Worm (Caenorhabditis elegans): Measurements from ENCODE around the gene spig-5.

Gene spig-5

DNA sequence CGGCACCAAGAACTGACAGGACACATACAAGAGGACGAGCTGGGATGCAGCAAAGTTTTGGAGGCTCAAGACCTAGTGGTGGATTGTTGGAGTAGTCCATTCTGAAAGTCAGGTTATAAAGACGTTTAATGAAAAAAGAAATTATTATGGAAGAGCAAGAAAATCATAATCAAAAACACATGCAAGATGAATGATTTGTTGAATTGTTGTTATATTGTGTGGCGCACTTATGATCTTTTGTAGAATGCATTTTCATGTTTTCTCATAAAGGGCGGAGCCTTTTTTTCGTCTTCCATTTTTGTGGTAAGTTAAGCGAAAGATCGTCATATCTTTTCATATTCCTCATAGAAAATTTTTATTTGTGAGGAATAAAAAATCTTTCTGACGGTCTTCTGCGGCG is 8.3 kb downstream of the spig-5 start, which contains the start of gene F47B8.2:
F47B8.2 (minus strand) TSS at position 101 of the 400 bp plus-strand sequence.
- TF ChIP-seq scrt-1 (GFP tag; IDR thresholded peaks at IDR 0.05), result no peak
- TF ChIP-seq tbx-11 (GFP tag; IDR thresholded peaks at IDR 0.05), result no peak
- no peak for TF ChIP-seq hnd-1 (tag; optimal IDR thresholded peaks at IDR 0.05)

DNA sequence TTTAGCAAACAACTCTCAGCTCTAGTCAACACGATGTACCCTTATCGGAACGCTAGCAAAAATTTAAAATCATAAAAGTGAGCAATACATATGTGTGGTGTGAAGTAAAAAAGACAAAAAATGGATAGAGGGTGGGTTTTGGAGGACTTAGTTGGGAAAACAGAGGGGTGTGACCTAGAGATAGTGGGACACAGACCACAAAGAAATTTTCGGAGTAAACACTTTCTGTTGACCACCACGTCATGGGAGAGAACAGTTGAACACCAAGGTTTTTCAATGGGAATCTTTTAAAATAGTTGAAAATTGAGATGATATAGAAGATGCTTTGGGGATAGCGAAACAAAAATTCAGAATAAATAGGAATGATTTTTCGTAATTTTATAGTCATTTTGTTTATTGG is 8.9 kb downstream of the spig-5 start:
- no peak for TF ChIP-seq ets-7 (tag; optimal IDR thresholded peaks at IDR 0.05)
- TF ChIP-seq tra-4 (tag; optimal IDR thresholded peaks at IDR 0.05), result no peak
- no peak for TF ChIP-seq B0310.2 (tag; optimal IDR thresholded peaks at IDR 0.05)
- no peak for TF ChIP-seq ceh-13 (GFP tag; optimal IDR thresholded peaks at IDR 0.05)
- no peak for TF ChIP-seq pes-1 (GFP tag; IDR thresholded peaks at IDR 0.05)
- no peak for TF ChIP-seq F13C5.2 (tag; optimal IDR thresholded peaks at IDR 0.05)
- no peak for TF ChIP-seq ama-1 (optimal IDR thresholded peaks at IDR 0.05)
- TF ChIP-seq tbx-37 (GFP tag; conservative IDR thresholded peaks at IDR 0.05), result no peak
- no peak for TF ChIP-seq hmg-4 (GFP tag; optimal IDR thresholded peaks at IDR 0.05)
- TF ChIP-seq aly-1 (tag; optimal IDR thresholded peaks at IDR 0.05), result no peak
- TF ChIP-seq sea-1 (GFP tag; conservative IDR thresholded peaks at IDR 0.05), result no peak
- no peak for TF ChIP-seq tbx-11 (GFP tag; IDR thresholded peaks at IDR 0.05)
- TF ChIP-seq hmbx-1 (tag; optimal IDR thresholded peaks at IDR 0.05), result no peak
- TF ChIP-seq flt-1 (GFP tag; IDR thresholded peaks at IDR 0.05), result no peak
- TF ChIP-seq hnd-1 (tag; optimal IDR thresholded peaks at IDR 0.05), result no peak
- TF ChIP-seq ceh-36 (tag; optimal IDR thresholded peaks at IDR 0.05), result no peak
- no peak for TF ChIP-seq scrt-1 (GFP tag; IDR thresholded peaks at IDR 0.05)

DNA sequence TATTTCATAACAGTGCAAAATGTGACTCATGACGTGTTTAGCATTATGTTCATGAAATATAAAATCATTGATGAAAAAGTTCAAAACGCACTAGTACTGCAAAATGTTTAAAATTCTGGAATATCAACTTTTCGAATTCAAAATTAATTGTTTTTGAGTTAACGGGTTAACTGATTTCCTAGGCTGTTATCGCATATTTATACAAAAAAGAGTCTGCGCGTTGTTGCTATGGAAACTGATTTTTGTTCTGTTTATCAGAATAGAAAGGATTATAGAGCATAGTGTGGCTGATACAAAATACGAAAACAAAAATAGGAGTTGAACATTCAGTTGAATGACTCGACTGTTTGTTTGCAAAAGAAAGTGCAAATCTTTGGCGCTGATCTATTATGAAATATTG is 9.4 kb downstream of the spig-5 start:
- TF ChIP-seq ets-7 (tag; optimal IDR thresholded peaks at IDR 0.05) (no peak), aly-1 (tag; optimal IDR thresholded peaks at IDR 0.05) (no peak), hmbx-1 (tag; optimal IDR thresholded peaks at IDR 0.05) (no peak), F13C5.2 (tag; optimal IDR thresholded peaks at IDR 0.05) (no peak), scrt-1 (GFP tag; IDR thresholded peaks at IDR 0.05) (no peak), tbx-37 (GFP tag; conservative IDR thresholded peaks at IDR 0.05) (no peak), hnd-1 (tag; optimal IDR thresholded peaks at IDR 0.05) (no peak), flt-1 (GFP tag; IDR thresholded peaks at IDR 0.05) (no peak), ceh-13 (GFP tag; optimal IDR thresholded peaks at IDR 0.05) (no peak), tra-4 (tag; optimal IDR thresholded peaks at IDR 0.05) (no peak), B0310.2 (tag; optimal IDR thresholded peaks at IDR 0.05) (no peak), pes-1 (GFP tag; IDR thresholded peaks at IDR 0.05) (no peak), tbx-11 (GFP tag; IDR thresholded peaks at IDR 0.05) (no peak), ceh-36 (tag; optimal IDR thresholded peaks at IDR 0.05) (no peak), hmg-4 (GFP tag; optimal IDR thresholded peaks at IDR 0.05) (no peak), ama-1 (optimal IDR thresholded peaks at IDR 0.05) (no peak), sea-1 (GFP tag; conservative IDR thresholded peaks at IDR 0.05) (no peak)

DNA sequence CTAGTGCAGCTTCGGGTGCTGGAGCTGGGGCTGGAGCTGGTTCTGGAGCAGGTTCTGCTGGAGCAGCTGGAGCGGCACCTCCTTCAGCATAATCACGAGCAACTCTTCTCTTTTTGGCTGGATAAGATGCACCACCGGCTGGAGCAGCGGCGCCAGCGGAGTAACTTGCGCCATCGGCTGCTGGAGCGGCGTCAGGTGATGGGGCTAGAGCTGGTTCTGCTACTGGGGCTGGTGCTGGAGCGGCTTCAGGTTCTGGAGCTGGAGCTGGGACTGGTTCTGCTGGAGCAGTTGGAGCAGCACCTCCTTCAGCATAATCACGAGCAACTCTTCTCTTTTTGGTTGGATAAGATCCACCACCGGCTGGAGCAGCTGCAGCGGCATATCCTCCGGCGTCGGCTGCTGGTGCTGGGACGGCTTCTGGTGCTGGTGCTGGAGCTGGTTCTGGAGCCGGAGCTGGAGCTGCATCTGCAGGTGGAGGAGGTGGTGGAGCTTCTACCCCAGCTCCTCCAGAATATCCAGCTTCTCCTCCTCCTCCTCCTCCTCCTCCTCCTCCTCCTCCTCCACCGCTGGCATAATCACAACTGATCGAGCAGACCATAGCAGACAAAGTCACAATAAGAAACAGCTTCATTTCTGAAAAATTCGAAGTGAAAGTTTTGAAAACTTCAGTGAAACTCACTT is 11.0 kb downstream of the spig-5 start, which contains the start of gene F47B8.13:
F47B8.13 (minus strand) TSS at position 631 of the 681 bp plus-strand sequence.
- TF ChIP-seq aly-1 (tag; optimal IDR thresholded peaks at IDR 0.05), result peak; percentile 55
- no peak for TF ChIP-seq ceh-13 (GFP tag; optimal IDR thresholded peaks at IDR 0.05)
- TF ChIP-seq hnd-1 (tag; optimal IDR thresholded peaks at IDR 0.05), result no peak

DNA sequence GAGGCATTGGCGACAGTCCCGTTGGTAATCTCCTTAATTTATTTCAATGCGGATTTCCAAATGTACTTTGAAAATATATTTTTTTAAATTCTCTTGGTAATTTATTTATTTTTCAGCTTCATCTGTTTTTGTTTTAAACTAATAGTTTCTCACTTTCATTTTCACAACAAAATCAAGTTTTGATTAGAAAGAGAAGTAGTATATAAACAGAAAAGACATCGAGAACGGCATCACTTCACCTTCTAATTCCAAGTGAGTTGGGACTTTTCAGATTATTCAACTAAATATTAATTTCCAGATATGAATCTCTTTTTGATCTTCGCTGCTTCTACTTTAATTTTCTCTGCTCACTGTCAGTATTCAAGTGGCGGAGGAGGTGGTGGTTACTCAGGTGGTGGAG is 12.0 kb downstream of the spig-5 start, which contains the start of gene F47B8.14:
F47B8.14 (plus strand) TSS at position 301 of the 400 bp plus-strand sequence.
- no peak for TF ChIP-seq ceh-13 (GFP tag; optimal IDR thresholded peaks at IDR 0.05)
- no peak for TF ChIP-seq F13C5.2 (tag; optimal IDR thresholded peaks at IDR 0.05)
- no peak for TF ChIP-seq tra-4 (tag; optimal IDR thresholded peaks at IDR 0.05)
- TF ChIP-seq aly-1 (tag; optimal IDR thresholded peaks at IDR 0.05), result no peak
- TF ChIP-seq ets-7 (tag; optimal IDR thresholded peaks at IDR 0.05), result no peak
- no peak for TF ChIP-seq hmg-4 (GFP tag; optimal IDR thresholded peaks at IDR 0.05)
- TF ChIP-seq ceh-36 (tag; optimal IDR thresholded peaks at IDR 0.05), result no peak
- no peak for TF ChIP-seq flt-1 (GFP tag; IDR thresholded peaks at IDR 0.05)
- no peak for TF ChIP-seq sea-1 (GFP tag; conservative IDR thresholded peaks at IDR 0.05)
- no peak for TF ChIP-seq B0310.2 (tag; optimal IDR thresholded peaks at IDR 0.05)
- no peak for TF ChIP-seq tbx-37 (GFP tag; conservative IDR thresholded peaks at IDR 0.05)
- TF ChIP-seq scrt-1 (GFP tag; IDR thresholded peaks at IDR 0.05), result no peak
- TF ChIP-seq hnd-1 (tag; optimal IDR thresholded peaks at IDR 0.05), result no peak
- no peak for TF ChIP-seq tbx-11 (GFP tag; IDR thresholded peaks at IDR 0.05)
- no peak for TF ChIP-seq pes-1 (GFP tag; IDR thresholded peaks at IDR 0.05)
- no peak for TF ChIP-seq hmbx-1 (tag; optimal IDR thresholded peaks at IDR 0.05)

DNA sequence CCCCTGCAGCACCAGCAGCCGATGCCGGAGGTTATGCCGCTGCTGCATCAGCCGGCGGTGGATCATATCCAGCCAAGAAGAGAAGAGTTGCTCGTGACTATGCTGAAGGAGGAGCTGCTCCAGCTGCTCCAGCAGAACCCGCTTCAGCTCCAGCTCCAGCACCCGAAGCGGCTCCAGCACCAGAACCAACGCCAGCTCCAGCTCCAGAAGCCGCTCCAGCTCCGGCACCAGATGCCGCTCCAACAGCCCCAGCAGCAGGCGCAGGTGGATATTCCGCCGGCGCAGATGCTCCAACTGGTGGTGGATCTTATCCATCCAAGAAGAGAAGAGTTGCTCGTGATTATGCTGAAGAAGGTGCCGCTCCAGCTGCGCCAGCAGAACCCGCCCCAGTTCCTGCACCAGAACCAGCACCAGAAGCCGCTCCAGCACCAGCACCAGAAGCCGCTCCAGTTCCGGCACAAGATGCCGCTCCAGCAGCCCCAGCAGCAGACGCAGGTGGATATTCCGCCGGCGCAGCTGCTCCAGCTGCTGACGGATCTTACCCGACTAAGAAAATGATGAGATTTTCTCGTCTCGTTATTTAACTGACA is 12.6 kb downstream of the spig-5 start:
- TF ChIP-seq scrt-1 (GFP tag; IDR thresholded peaks at IDR 0.05) (no peak; the same call in 1 of the 2 replicates), sea-1 (GFP tag; conservative IDR thresholded peaks at IDR 0.05) (0 out of 2 replicates have a peak, but pooled peaks have one; percentile 21)

DNA sequence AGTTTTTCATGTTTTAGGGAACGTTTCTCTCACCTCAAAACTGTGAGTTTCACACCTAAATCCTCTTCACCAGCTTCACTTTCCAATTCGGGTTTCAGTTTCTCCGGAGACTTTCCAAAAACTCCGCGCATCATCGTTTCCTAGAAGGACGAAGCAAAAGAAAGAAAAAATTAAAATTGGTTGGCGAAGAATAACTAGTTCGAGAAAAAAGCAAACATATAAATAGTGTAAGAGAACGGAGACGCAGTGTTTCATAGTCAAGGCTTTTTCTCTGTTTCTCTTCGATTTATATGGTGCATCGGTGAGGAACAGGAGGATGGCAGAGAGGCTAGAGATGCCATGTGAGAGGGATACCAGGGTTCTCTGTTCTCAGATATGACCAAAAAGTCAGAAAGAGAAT is 14.5 kb downstream of the spig-5 start, which contains the start of gene F47B8.3:
F47B8.3 (minus strand) TSS at position 261 of the 400 bp plus-strand sequence.
- no peak for TF ChIP-seq sea-1 (GFP tag; conservative IDR thresholded peaks at IDR 0.05)
- TF ChIP-seq ets-7 (tag; optimal IDR thresholded peaks at IDR 0.05), result no peak
- TF ChIP-seq ama-1 (optimal IDR thresholded peaks at IDR 0.05), result no peak
- TF ChIP-seq ceh-36 (tag; optimal IDR thresholded peaks at IDR 0.05), result no peak
- TF ChIP-seq tra-4 (tag; optimal IDR thresholded peaks at IDR 0.05), result no peak
- TF ChIP-seq hmg-4 (GFP tag; optimal IDR thresholded peaks at IDR 0.05), result no peak
- no peak for TF ChIP-seq aly-1 (tag; optimal IDR thresholded peaks at IDR 0.05)
- TF ChIP-seq flt-1 (GFP tag; IDR thresholded peaks at IDR 0.05), result no peak
- TF ChIP-seq ceh-13 (GFP tag; optimal IDR thresholded peaks at IDR 0.05), result no peak
- TF ChIP-seq tbx-37 (GFP tag; conservative IDR thresholded peaks at IDR 0.05), result no peak
- no peak for TF ChIP-seq tbx-11 (GFP tag; IDR thresholded peaks at IDR 0.05)
- TF ChIP-seq scrt-1 (GFP tag; IDR thresholded peaks at IDR 0.05), result no peak
- no peak for TF ChIP-seq F13C5.2 (tag; optimal IDR thresholded peaks at IDR 0.05)
- no peak for TF ChIP-seq pes-1 (GFP tag; IDR thresholded peaks at IDR 0.05)
- no peak for TF ChIP-seq hnd-1 (tag; optimal IDR thresholded peaks at IDR 0.05)
- no peak for TF ChIP-seq hmbx-1 (tag; optimal IDR thresholded peaks at IDR 0.05)
- no peak for TF ChIP-seq B0310.2 (tag; optimal IDR thresholded peaks at IDR 0.05)
